Fruit fly (Drosophila melanogaster) whole organism, embryonic: ENCODE results near the gene lbl.

Experiments used
- BtbVII ChIP-seq: fragments of 200-800 bp; sonication (Bioruptor generic); optimal IDR thresholded peaks from 3 replicates; lab custom pipeline; 2017; ENCODE audit warnings: missing biosample characterization, mild to moderate bottlenecking, missing genetic modification characterization
- CG10366 ChIP-seq: fragments of 200-800 bp; sonication (Bioruptor generic); IDR thresholded peaks from 2 replicates; pipeline ENCODE4 v1.3.6; 2022; ENCODE audit warnings: missing biosample characterization, missing genetic modification characterization
- CG10654 ChIP-seq: fragments of 200-800 bp; sonication (Bioruptor generic); optimal IDR thresholded peaks from 2 replicates; lab custom pipeline; 2016; ENCODE audit warnings: missing biosample characterization, missing genetic modification characterization
- CG11093 ChIP-seq: fragments of 200-800 bp; sonication (Bioruptor generic); IDR thresholded peaks from 3 replicates; pipeline ENCODE4 v1.3.6; 2022; ENCODE audit warnings: missing biosample characterization, missing genetic modification characterization
- CG11560 ChIP-seq: fragments of 200-800 bp; sonication (Bioruptor generic); IDR thresholded peaks from 3 replicates; pipeline ENCODE4 v1.3.6; 2022; ENCODE audit warnings: missing biosample characterization, missing genetic modification characterization
- CG12104 ChIP-seq: fragments of 200-800 bp; sonication (Bioruptor generic); optimal IDR thresholded peaks from 3 replicates; lab custom pipeline; 2016; ENCODE audit warnings: missing biosample characterization, missing genetic modification characterization
- CG12236 ChIP-seq: fragments of 200-800 bp; sonication (Bioruptor generic); optimal IDR thresholded peaks from 2 replicates; lab custom pipeline; 2016; ENCODE audit warnings: missing biosample characterization, missing genetic modification characterization
- CG12769 ChIP-seq: fragments of 200-800 bp; sonication (Bioruptor generic); optimal IDR thresholded peaks from 2 replicates; lab custom pipeline; 2019; ENCODE audit warnings: missing biosample characterization, mild to moderate bottlenecking, missing genetic modification characterization, moderate library complexity
- CG17328 ChIP-seq: fragments of 200-800 bp; sonication (Bioruptor generic); IDR thresholded peaks from 2 replicates; pipeline ENCODE4 v1.3.6; 2022; ENCODE audit warnings: missing biosample characterization, missing genetic modification characterization
- CG17361 ChIP-seq: fragments of 200-800 bp; sonication (Bioruptor generic); IDR thresholded peaks from 3 replicates; pipeline ENCODE4 v1.3.6; 2022; ENCODE audit warnings: missing biosample characterization, missing genetic modification characterization
- CG2889 ChIP-seq: fragments of 200-800 bp; sonication (Bioruptor generic); IDR thresholded peaks from 3 replicates; pipeline ENCODE4 v1.3.6; 2022; ENCODE audit warnings: missing biosample characterization, missing genetic modification characterization
- CG31365 ChIP-seq: fragments of 200-800 bp; sonication (Bioruptor generic); optimal IDR thresholded peaks from 2 replicates; lab custom pipeline; 2018; ENCODE audit warnings: missing biosample characterization, mild to moderate bottlenecking, missing genetic modification characterization
- CG31441 ChIP-seq: fragments of 200-800 bp; sonication (Bioruptor generic); IDR thresholded peaks from 2 replicates; pipeline ENCODE4 v1.3.6; 2022; ENCODE audit warnings: missing biosample characterization, missing genetic modification characterization
- CG32532 ChIP-seq: fragments of 200-800 bp; sonication (Bioruptor generic); IDR thresholded peaks from 2 replicates; pipeline ENCODE4 v1.3.6; 2022; ENCODE audit warnings: missing biosample characterization, missing genetic modification characterization
- CG4328 ChIP-seq: fragments of 200-800 bp; sonication (Bioruptor generic); optimal IDR thresholded peaks from 3 replicates; lab custom pipeline; 2017; ENCODE audit warnings: missing biosample characterization, missing genetic modification reagents, missing genetic modification characterization
- CG5245 ChIP-seq: fragments of 200-800 bp; sonication (Bioruptor generic); optimal IDR thresholded peaks from 3 replicates; lab custom pipeline; 2016; ENCODE audit warnings: missing biosample characterization, missing genetic modification characterization
- CG5953 ChIP-seq: fragments of 200-800 bp; sonication (Bioruptor generic); IDR thresholded peaks from 2 replicates; pipeline ENCODE4 v1.3.6; 2022; ENCODE audit warnings: missing biosample characterization, missing genetic modification characterization
- Camta ChIP-seq: fragments of 200-800 bp; sonication (Bioruptor generic); optimal IDR thresholded peaks from 2 replicates; lab custom pipeline; 2016; ENCODE audit warnings: missing biosample characterization, missing genetic modification characterization
- D19B ChIP-seq: fragments of 200-800 bp; sonication (Bioruptor generic); optimal IDR thresholded peaks from 2 replicates; lab custom pipeline; 2017; ENCODE audit warnings: missing biosample characterization, mild to moderate bottlenecking, missing genetic modification characterization
- Dip3 ChIP-seq: fragments of 200-800 bp; sonication (Bioruptor generic); optimal IDR thresholded peaks from 3 replicates; lab custom pipeline; 2016; ENCODE audit warnings: missing biosample characterization, missing genetic modification characterization
- Dp ChIP-seq: fragments of 200-800 bp; sonication (Bioruptor generic); optimal IDR thresholded peaks from 2 replicates; lab custom pipeline; 2018; ENCODE audit warnings: missing biosample characterization, mild to moderate bottlenecking, missing genetic modification characterization, moderate library complexity
- Fer1 ChIP-seq: fragments of 200-800 bp; sonication (Bioruptor generic); optimal IDR thresholded peaks from 2 replicates; lab custom pipeline; 2017; ENCODE audit warnings: missing biosample characterization, mild to moderate bottlenecking, missing genetic modification characterization
- HmgZ ChIP-seq: fragments of 200-800 bp; sonication (Bioruptor generic); optimal IDR thresholded peaks from 2 replicates; lab custom pipeline; 2018; ENCODE audit warnings: missing biosample characterization, mild to moderate bottlenecking, missing genetic modification characterization
- Hmx ChIP-seq: fragments of 200-800 bp; sonication (Bioruptor generic); optimal IDR thresholded peaks from 2 replicates; lab custom pipeline; 2016; ENCODE audit warnings: missing biosample characterization, missing genetic modification characterization
- Hr39 ChIP-seq: fragments of >200 bp; optimal IDR thresholded peaks from 2 replicates; lab custom pipeline; 2017
- Rfx ChIP-seq: fragments of 200-800 bp; sonication (Bioruptor generic); IDR thresholded peaks from 2 replicates; pipeline ENCODE4 v1.3.6; 2022; ENCODE audit warnings: missing biosample characterization, missing genetic modification characterization
- Rx ChIP-seq: fragments of 200-800 bp; sonication (Bioruptor generic); IDR thresholded peaks from 2 replicates; pipeline ENCODE4 v1.3.6; 2022; ENCODE audit warnings: missing biosample characterization, missing genetic modification characterization
- Sox102F ChIP-seq: fragments of 200-800 bp; sonication (Bioruptor generic); optimal IDR thresholded peaks from 2 replicates; lab custom pipeline; 2018; ENCODE audit warnings: missing biosample characterization, mild to moderate bottlenecking, missing genetic modification characterization, moderate library complexity
- Sry-δ ChIP-seq: fragments of 200-800 bp; sonication (Bioruptor generic); optimal IDR thresholded peaks from 2 replicates; lab custom pipeline; 2016; ENCODE audit warnings: missing biosample characterization, missing genetic modification characterization
- Ssrp ChIP-seq: fragments of 200-800 bp; sonication (Bioruptor generic); optimal IDR thresholded peaks from 2 replicates; lab custom pipeline; 2018; ENCODE audit warnings: missing biosample characterization, mild to moderate bottlenecking, missing genetic modification characterization, moderate library complexity
- ase ChIP-seq: fragments of 200-800 bp; sonication (Bioruptor generic); IDR thresholded peaks from 3 replicates; pipeline ENCODE4 v1.3.6; 2022; ENCODE audit warnings: missing biosample characterization, missing genetic modification characterization
- bsh ChIP-seq, 2 experiments: fragments of 200-800 bp; sonication (Bioruptor generic); optimal IDR thresholded peaks; 2 replicates each; lab custom pipeline; 2017 to 2018; ENCODE audit warnings: mild to moderate bottlenecking in 2 of 2, missing biosample characterization in 2 of 2, missing genetic modification characterization in 2 of 2, moderate library complexity in 1 of 2
- chinmo ChIP-seq: fragments of 200-800 bp; sonication (Bioruptor generic); IDR thresholded peaks from 4 replicates; pipeline ENCODE4 v1.3.6; 2022; ENCODE audit warnings: missing biosample characterization, missing genetic modification characterization; ENCODE audit not compliant: partially characterized antibody
- dati ChIP-seq: fragments of 200-800 bp; sonication (Bioruptor generic); IDR thresholded peaks from 2 replicates; pipeline ENCODE4 v1.3.6; 2022; ENCODE audit warnings: missing biosample characterization, missing genetic modification characterization
- esg ChIP-seq: fragments of 200-800 bp; sonication (Bioruptor generic); conservative IDR thresholded peaks from 2 replicates; pipeline ENCODE4 v1.3.6; 2022; ENCODE audit warnings: missing biosample characterization, missing genetic modification characterization
- ewg ChIP-seq: fragments of 200-800 bp; sonication (Bioruptor generic); optimal IDR thresholded peaks from 3 replicates; lab custom pipeline; 2017; ENCODE audit warnings: mild to moderate bottlenecking, missing biosample characterization, missing genetic modification reagents, missing genetic modification characterization
- ham ChIP-seq: fragments of 200-800 bp; sonication (Bioruptor generic); IDR thresholded peaks from 2 replicates; pipeline ENCODE4 v1.3.6; 2022; ENCODE audit warnings: missing biosample characterization, missing genetic modification characterization
- hkb ChIP-seq, 2 experiments: fragments of 200-800 bp in 1 of 2; fragments of >200 bp in 1 of 2; sonication (Bioruptor generic) in 1 of 2; IDR thresholded peaks in 1 of 2; optimal IDR thresholded peaks in 1 of 2; 2 replicates each; pipeline versions ENCODE4 v1.3.6 to Lab custom; 2017 to 2022; ENCODE audit warnings: missing biosample characterization in 1 of 2, missing genetic modification characterization in 1 of 2
- inv ChIP-seq: fragments of 200-800 bp; sonication (Bioruptor generic); IDR thresholded peaks from 2 replicates; pipeline ENCODE4 v1.3.6; 2022; ENCODE audit warnings: missing biosample characterization, missing genetic modification characterization; ENCODE audit not compliant: partially characterized antibody
- kah ChIP-seq: fragments of 200-800 bp; sonication (Bioruptor generic); optimal IDR thresholded peaks from 2 replicates; lab custom pipeline; 2018; ENCODE audit warnings: missing biosample characterization, mild to moderate bottlenecking, missing genetic modification characterization
- ken ChIP-seq: fragments of 200-800 bp; sonication (Bioruptor generic); IDR thresholded peaks from 3 replicates; pipeline ENCODE4 v1.3.6; 2022; ENCODE audit warnings: missing biosample characterization, missing genetic modification characterization
- lbe ChIP-seq: fragments of 200-800 bp; sonication (Bioruptor generic); optimal IDR thresholded peaks from 2 replicates; lab custom pipeline; 2016; ENCODE audit warnings: missing biosample characterization, mild to moderate bottlenecking, missing genetic modification characterization
- odd ChIP-seq: fragments of 200-800 bp; sonication (Bioruptor generic); optimal IDR thresholded peaks from 2 replicates; lab custom pipeline; 2017; ENCODE audit warnings: missing biosample characterization, mild to moderate bottlenecking, missing genetic modification characterization
- pb ChIP-seq: fragments of 200-800 bp; sonication (Bioruptor generic); optimal IDR thresholded peaks from 3 replicates; lab custom pipeline; 2016; ENCODE audit warnings: missing biosample characterization, missing genetic modification characterization
- sens ChIP-seq: fragments of 200-800 bp; sonication (Bioruptor generic); peaks from one replicate; lab custom pipeline; 2016; ENCODE audit warnings: missing biosample characterization, missing genetic modification characterization
- seq ChIP-seq: fragments of 200-800 bp; sonication (Bioruptor generic); IDR thresholded peaks from 2 replicates; pipeline ENCODE4 v1.3.6; 2022; ENCODE audit warnings: missing biosample characterization, missing genetic modification characterization
- sima ChIP-seq: fragments of 200-800 bp; sonication (Bioruptor generic); optimal IDR thresholded peaks from 2 replicates; lab custom pipeline; 2016; ENCODE audit warnings: missing biosample characterization, missing genetic modification characterization
- sna ChIP-seq: fragments of 200-800 bp; sonication (Bioruptor generic); IDR thresholded peaks from 2 replicates; pipeline ENCODE4 v1.3.6; 2022; ENCODE audit warnings: missing biosample characterization, missing genetic modification characterization; ENCODE audit not compliant: partially characterized antibody
- tna ChIP-seq: fragments of 200-800 bp; sonication (Bioruptor generic); IDR thresholded peaks from 2 replicates; pipeline ENCODE4 v1.3.6; 2022; ENCODE audit warnings: missing biosample characterization, missing genetic modification characterization; ENCODE audit not compliant: partially characterized antibody
- vfl ChIP-seq: fragments of 200-800 bp; sonication (Bioruptor generic); optimal IDR thresholded peaks from 2 replicates; lab custom pipeline; 2016; ENCODE audit warnings: missing biosample characterization, missing genetic modification characterization
- z ChIP-seq: fragments of 200-800 bp; sonication (Bioruptor generic); IDR thresholded peaks from 3 replicates; pipeline ENCODE4 v1.3.6; 2022; ENCODE audit warnings: missing biosample characterization, missing genetic modification characterization

The lbl gene

dm6 chr3R:21378595-21378994 lies 55.3 kb downstream of the lbl start, which contains the start of gene tin (continued):
- TF ChIP-seq chinmo (GFP tag; lab: Robert Waterston, UW) (0 out of 4 replicates have a peak, but pooled peaks have one; percentile 73), Sox102F (GFP tag; lab: Kevin White, UChicago) (peak; percentile 93), Hmx (no peak), CG12104 (peak; percentile 90), sens (GFP tag; lab: Kevin White, UChicago) (peak; percentile 95), Rfx (GFP tag; lab: Robert Waterston, UW) (peak; percentile 94), seq (GFP tag; lab: Robert Waterston, UW) (peak; percentile 95), bsh (GFP tag; optimal IDR thresholded peaks at IDR 0.05; lab: Kevin White, UChicago) (peak; percentile 82 to 96), ken (peak; percentile 94), CG11560 (tag; lab: Robert Waterston, UW) (peak; percentile 66; the same call in 2 of the 3 replicates), lbe (GFP tag; lab: Kevin White, UChicago) (peak; percentile 96), CG31441 (GFP tag; lab: Robert Waterston, UW) (peak; percentile 97), BtbVII (GFP tag; lab: Kevin White, UChicago) (peak; percentile 81), Dp (GFP tag; lab: Kevin White, UChicago) (peak; percentile 1), Rx (GFP tag; lab: Robert Waterston, UW) (peak; percentile 89), kah (GFP tag; lab: Kevin White, UChicago) (peak; percentile 74), CG2889 (GFP tag; lab: Robert Waterston, UW) (peak; percentile 77), ham (peak; percentile 60; the same call in 1 of the 2 replicates), CG10654 (GFP tag; lab: Kevin White, UChicago) (peak; percentile 76), CG4328 (peak; percentile 67), vfl (GFP tag; lab: Kevin White, UChicago) (peak; percentile 69), ase (GFP tag; lab: Robert Waterston, UW) (peak; percentile 93), pb (GFP tag; lab: Kevin White, UChicago) (no peak), CG5245 (peak; percentile 84), CG31365 (tag; lab: Kevin White, UChicago) (peak; percentile 50), dati (GFP tag; lab: Robert Waterston, UW) (peak; percentile 85), sima (no peak), Ssrp (tag; lab: Kevin White, UChicago) (peak; percentile 88), sna (GFP tag; lab: Robert Waterston, UW) (peak; percentile 76; the same call in 1 of the 2 replicates), Hr39 (no peak), inv (GFP tag; lab: Robert Waterston, UW) (peak; percentile 62), Camta (peak; percentile 36), CG5953 (peak; percentile 91), Fer1 (GFP tag; lab: Kevin White, UChicago) (no peak), Dip3 (GFP tag; lab: Kevin White, UChicago) (peak; percentile 24), hkb (optimal IDR thresholded peaks at IDR 0.05; lab: Kevin White, UChicago) (no peak), hkb (GFP tag; IDR thresholded peaks at IDR 0.05; lab: Robert Waterston, UW) (peak; percentile 98), z (GFP tag; lab: Robert Waterston, UW) (no peak), CG12769 (tag; lab: Kevin White, UChicago) (peak; percentile 93), CG12236 (peak; percentile 16), CG17361 (GFP tag; lab: Robert Waterston, UW) (peak; percentile 91), esg (GFP tag; lab: Robert Waterston, UW) (peak; percentile 92), CG32532 (GFP tag; lab: Robert Waterston, UW) (peak; percentile 95), HmgZ (tag; lab: Kevin White, UChicago) (peak; percentile 94), odd (GFP tag; lab: Kevin White, UChicago) (peak; percentile 84), D19B (peak; percentile 55), CG10366 (GFP tag; lab: Robert Waterston, UW) (peak; percentile 94), Sry-δ (GFP tag; lab: Kevin White, UChicago) (peak; percentile 61), tna (peak; percentile 52; the same call in 1 of the 2 replicates), CG17328 (GFP tag; lab: Robert Waterston, UW) (peak; percentile 98), CG11093 (GFP tag; lab: Robert Waterston, UW) (peak; percentile 87), ewg (peak; percentile 89)
